Fruit fly (Drosophila melanogaster) whole organism, embryonic: ENCODE data around the gene cmb.
A peak's percentile ranks its signal among the peaks of the same experiment; 100 is the strongest.

ENCODE experiments used
- Adf1 ChIP-seq: fragments of 200-800 bp; sonication (Bioruptor generic); IDR thresholded peaks from 2 replicates; pipeline ENCODE4 v1.3.6; 2022; ENCODE audit warnings: missing biosample characterization, missing genetic modification characterization
- BEAF-32 ChIP-seq: fragments of 200-800 bp; sonication (Bioruptor generic); optimal IDR thresholded peaks from 3 replicates; lab custom pipeline; 2017; ENCODE audit warnings: missing biosample characterization, missing genetic modification characterization, mild to moderate bottlenecking, moderate library complexity, missing genetic modification reagents
- CG10209 ChIP-seq: fragments of 200-800 bp; sonication (Bioruptor generic); optimal IDR thresholded peaks from 3 replicates; lab custom pipeline; 2017; ENCODE audit warnings: missing biosample characterization, mild to moderate bottlenecking, missing genetic modification characterization, missing genetic modification reagents
- CG10431 ChIP-seq: fragments of 200-800 bp; sonication (Bioruptor generic); optimal IDR thresholded peaks from 3 replicates; lab custom pipeline; 2018; ENCODE audit warnings: missing biosample characterization, mild to moderate bottlenecking, missing genetic modification characterization
- CG11696 ChIP-seq: fragments of 200-800 bp; sonication (Bioruptor generic); IDR thresholded peaks from 2 replicates; pipeline ENCODE4 v1.3.6; 2022; ENCODE audit warnings: missing biosample characterization, missing genetic modification characterization
- CG12155 ChIP-seq: fragments of 200-800 bp; sonication (Bioruptor generic); optimal IDR thresholded peaks from 3 replicates; lab custom pipeline; 2016; ENCODE audit warnings: missing biosample characterization, missing genetic modification characterization
- CG12236 ChIP-seq: fragments of 200-800 bp; sonication (Bioruptor generic); optimal IDR thresholded peaks from 2 replicates; lab custom pipeline; 2016; ENCODE audit warnings: missing biosample characterization, missing genetic modification characterization
- CG12769 ChIP-seq: fragments of 200-800 bp; sonication (Bioruptor generic); optimal IDR thresholded peaks from 2 replicates; lab custom pipeline; 2019; ENCODE audit warnings: missing biosample characterization, mild to moderate bottlenecking, missing genetic modification characterization, moderate library complexity
- CG13894 ChIP-seq: fragments of 200-800 bp; sonication (Bioruptor generic); optimal IDR thresholded peaks from 3 replicates; lab custom pipeline; 2018; ENCODE audit warnings: missing biosample characterization, mild to moderate bottlenecking, missing genetic modification characterization, moderate library complexity
- CG15073 ChIP-seq: fragments of 200-800 bp; sonication (Bioruptor generic); optimal IDR thresholded peaks from 2 replicates; lab custom pipeline; 2016; ENCODE audit warnings: missing biosample characterization, missing genetic modification characterization
- CG17186 ChIP-seq: fragments of 200-800 bp; sonication (Bioruptor generic); optimal IDR thresholded peaks from 3 replicates; lab custom pipeline; 2017; ENCODE audit warnings: missing biosample characterization, missing genetic modification reagents, missing genetic modification characterization
- CG17829 ChIP-seq: fragments of 200-800 bp; optimal IDR thresholded peaks from 2 replicates; lab custom pipeline; 2019; ENCODE audit warnings: missing biosample characterization, mild to moderate bottlenecking, missing genetic modification characterization, moderate library complexity
- CG2129 ChIP-seq: fragments of 200-800 bp; sonication (Bioruptor generic); IDR thresholded peaks from 2 replicates; pipeline ENCODE4 v1.3.6; 2022; ENCODE audit warnings: missing biosample characterization, missing genetic modification characterization; ENCODE audit not compliant: partially characterized antibody
- CG31388 ChIP-seq: fragments of 200-800 bp; sonication (Bioruptor generic); optimal IDR thresholded peaks from 2 replicates; lab custom pipeline; 2016; ENCODE audit warnings: missing biosample characterization, missing genetic modification characterization
- CG32767 ChIP-seq: fragments of 200-800 bp; sonication (Bioruptor generic); IDR thresholded peaks from 2 replicates; pipeline ENCODE4 v1.3.6; 2022; ENCODE audit warnings: missing biosample characterization, missing genetic modification characterization
- CG6791 ChIP-seq: fragments of 200-800 bp; sonication (Bioruptor generic); IDR thresholded peaks from 3 replicates; pipeline ENCODE4 v1.3.6; 2022; ENCODE audit warnings: missing biosample characterization, missing genetic modification characterization; ENCODE audit not compliant: partially characterized antibody
- CG6813 ChIP-seq: fragments of 200-800 bp; sonication (Bioruptor generic); optimal IDR thresholded peaks from 2 replicates; lab custom pipeline; 2017; ENCODE audit warnings: missing biosample characterization, missing genetic modification characterization, mild to moderate bottlenecking, moderate library complexity, missing genetic modification reagents
- CG7271 ChIP-seq: fragments of 200-800 bp; sonication (Bioruptor generic); optimal IDR thresholded peaks from 2 replicates; lab custom pipeline; 2018; ENCODE audit warnings: missing biosample characterization, mild to moderate bottlenecking, missing genetic modification characterization, moderate library complexity
- CG7556 ChIP-seq: fragments of 200-800 bp; sonication (Bioruptor generic); optimal IDR thresholded peaks from 2 replicates; lab custom pipeline; 2017; ENCODE audit warnings: missing biosample characterization, mild to moderate bottlenecking, missing genetic modification characterization
- CG8290 ChIP-seq, 3 experiments: fragments of 200-800 bp; sonication (Bioruptor generic); optimal IDR thresholded peaks; 2 replicates each; lab custom pipeline; 2016 to 2019; ENCODE audit warnings: missing biosample characterization in 3 of 3, missing genetic modification characterization in 3 of 3, mild to moderate bottlenecking in 2 of 3, moderate library complexity in 1 of 3
- Dll ChIP-seq: fragments of 200-800 bp; sonication (Bioruptor generic); IDR thresholded peaks from 4 replicates; pipeline ENCODE4 v1.3.6; 2022; ENCODE audit warnings: missing biosample characterization, missing genetic modification characterization; ENCODE audit not compliant: partially characterized antibody
- Hsf ChIP-seq: fragments of 200-800 bp; sonication (Bioruptor generic); optimal IDR thresholded peaks from 3 replicates; lab custom pipeline; 2016; ENCODE audit warnings: missing biosample characterization, missing genetic modification characterization
- Jarid2 ChIP-seq: fragments of 200-800 bp; sonication (Bioruptor generic); optimal IDR thresholded peaks from 3 replicates; lab custom pipeline; 2017; ENCODE audit warnings: mild to moderate bottlenecking, missing biosample characterization, missing genetic modification reagents, missing genetic modification characterization
- Lim3 ChIP-seq: fragments of 200-800 bp; sonication (Bioruptor generic); IDR thresholded peaks from 2 replicates; pipeline ENCODE4 v1.3.6; 2022; ENCODE audit warnings: missing biosample characterization, missing genetic modification characterization
- Meics ChIP-seq: fragments of 200-800 bp; sonication (Bioruptor generic); optimal IDR thresholded peaks from 2 replicates; lab custom pipeline; 2017; ENCODE audit warnings: missing biosample characterization, mild to moderate bottlenecking, missing genetic modification characterization
- Neu2 ChIP-seq: fragments of 200-800 bp; sonication (Bioruptor generic); optimal IDR thresholded peaks from 3 replicates; lab custom pipeline; 2016; ENCODE audit warnings: missing biosample characterization, missing genetic modification characterization, borderline replicate concordance
- Optix ChIP-seq: fragments of 200-800 bp; sonication (Bioruptor generic); IDR thresholded peaks from 3 replicates; pipeline ENCODE4 v1.3.6; 2022; ENCODE audit warnings: missing biosample characterization, missing genetic modification characterization
- Rfx ChIP-seq: fragments of 200-800 bp; sonication (Bioruptor generic); IDR thresholded peaks from 2 replicates; pipeline ENCODE4 v1.3.6; 2022; ENCODE audit warnings: missing biosample characterization, missing genetic modification characterization
- Sin3A ChIP-seq: fragments of >200 bp; optimal IDR thresholded peaks from 2 replicates; lab custom pipeline; 2018
- Sox100B ChIP-seq: fragments of 200-800 bp; sonication (Bioruptor generic); optimal IDR thresholded peaks from 3 replicates; lab custom pipeline; 2018; ENCODE audit warnings: missing biosample characterization, mild to moderate bottlenecking, missing genetic modification characterization
- Usf ChIP-seq: fragments of 200-800 bp; sonication (Bioruptor generic); optimal IDR thresholded peaks from 2 replicates; lab custom pipeline; 2017; ENCODE audit warnings: missing genotype, missing biosample characterization, missing genetic modification characterization
- Vsx1 ChIP-seq: fragments of 200-800 bp; sonication (Bioruptor generic); optimal IDR thresholded peaks from 2 replicates; lab custom pipeline; 2017; ENCODE audit warnings: missing biosample characterization, mild to moderate bottlenecking, missing genetic modification characterization, missing genetic modification reagents
- bbx ChIP-seq: fragments of 200-800 bp; sonication (Bioruptor generic); IDR thresholded peaks from 2 replicates; pipeline ENCODE4 v1.3.6; 2022; ENCODE audit warnings: missing biosample characterization, missing genetic modification characterization; ENCODE audit not compliant: partially characterized antibody
- bigmax ChIP-seq: fragments of 200-800 bp; sonication (Bioruptor generic); optimal IDR thresholded peaks from 2 replicates; lab custom pipeline; 2018; ENCODE audit warnings: missing biosample characterization, mild to moderate bottlenecking, missing genetic modification characterization
- ci ChIP-seq: fragments of 200-800 bp; sonication (Bioruptor generic); IDR thresholded peaks from 3 replicates; pipeline ENCODE4 v1.3.6; 2022; ENCODE audit warnings: missing biosample characterization, missing genetic modification characterization
- dan ChIP-seq: fragments of 200-800 bp; sonication (Bioruptor generic); IDR thresholded peaks from 2 replicates; pipeline ENCODE4 v1.3.6; 2022; ENCODE audit warnings: missing biosample characterization, missing genetic modification characterization
- hth ChIP-seq: fragments of >200 bp; optimal IDR thresholded peaks from 2 replicates; lab custom pipeline; 2017; ENCODE audit warnings: inconsistent platforms
- ind ChIP-seq: fragments of 200-800 bp; sonication (Bioruptor generic); optimal IDR thresholded peaks from 3 replicates; lab custom pipeline; 2016; ENCODE audit warnings: missing biosample characterization, missing genetic modification characterization
- jumu ChIP-seq: fragments of 200-800 bp; sonication (Bioruptor generic); optimal IDR thresholded peaks from 3 replicates; lab custom pipeline; 2016; ENCODE audit warnings: missing biosample characterization, missing genetic modification characterization
- luna ChIP-seq: fragments of 200-800 bp; sonication (Bioruptor generic); optimal IDR thresholded peaks from 2 replicates; lab custom pipeline; 2016; ENCODE audit warnings: missing biosample characterization, missing genetic modification characterization
- odd ChIP-seq: fragments of 200-800 bp; sonication (Bioruptor generic); optimal IDR thresholded peaks from 2 replicates; lab custom pipeline; 2017; ENCODE audit warnings: missing biosample characterization, mild to moderate bottlenecking, missing genetic modification characterization
- pb ChIP-seq: fragments of 200-800 bp; sonication (Bioruptor generic); optimal IDR thresholded peaks from 3 replicates; lab custom pipeline; 2016; ENCODE audit warnings: missing biosample characterization, missing genetic modification characterization
- repo ChIP-seq: fragments of 200-800 bp; sonication (Bioruptor generic); optimal IDR thresholded peaks from 2 replicates; lab custom pipeline; 2016; ENCODE audit warnings: missing biosample characterization, missing genetic modification characterization
- sens ChIP-seq: fragments of 200-800 bp; sonication (Bioruptor generic); peaks from one replicate; lab custom pipeline; 2016; ENCODE audit warnings: missing biosample characterization, missing genetic modification characterization
- sug ChIP-seq: fragments of 200-800 bp; optimal IDR thresholded peaks from 2 replicates; lab custom pipeline; 2019; ENCODE audit warnings: missing biosample characterization, mild to moderate bottlenecking, missing genetic modification characterization, moderate library complexity
- twi ChIP-seq: fragments of 200-800 bp; optimal IDR thresholded peaks from 2 replicates; lab custom pipeline; 2019; ENCODE audit warnings: missing biosample characterization, mild to moderate bottlenecking, missing genetic modification characterization, moderate library complexity
- z ChIP-seq: fragments of 200-800 bp; sonication (Bioruptor generic); IDR thresholded peaks from 3 replicates; pipeline ENCODE4 v1.3.6; 2022; ENCODE audit warnings: missing biosample characterization, missing genetic modification characterization
- zen ChIP-seq: fragments of 200-800 bp; sonication (Bioruptor generic); optimal IDR thresholded peaks from 3 replicates; lab custom pipeline; 2018; ENCODE audit warnings: missing biosample characterization, mild to moderate bottlenecking, missing genetic modification characterization, moderate library complexity

cmb gene

dm6 chr3L:13476566-13477452 lies 34.4 kb downstream of the cmb start (continued):
- TF ChIP-seq BEAF-32 (GFP tag; lab: Kevin White, UChicago): no peak
- TF ChIP-seq z (GFP tag; lab: Robert Waterston, UW): no peak
- TF ChIP-seq odd: peak; percentile 85
- TF ChIP-seq zen: peak; percentile 61
- peak; percentile 68 for TF ChIP-seq repo (GFP tag; lab: Kevin White, UChicago)
- TF ChIP-seq Neu2 (GFP tag; lab: Kevin White, UChicago): no peak
- peak; percentile 91 for TF ChIP-seq CG32767 (GFP tag; lab: Robert Waterston, UW)
- peak; percentile 92 for TF ChIP-seq CG17829 (tag; lab: Kevin White, UChicago)
- peak; percentile 26 for TF ChIP-seq CG12236
- peak; percentile 55 for TF ChIP-seq CG8290 (GFP tag; optimal IDR thresholded peaks at IDR 0.05; lab: Kevin White, UChicago)
- TF ChIP-seq CG8290 (tag; optimal IDR thresholded peaks at IDR 0.05; lab: Kevin White, UChicago): peak in 1 of 2 experiments; percentile 53
- TF ChIP-seq CG2129 (GFP tag; lab: Robert Waterston, UW): 0 out of 2 replicates have a peak, but pooled peaks have one; percentile 21
- TF ChIP-seq CG6813: peak; percentile 81
- TF ChIP-seq CG13894 (tag; lab: Kevin White, UChicago): no peak
- TF ChIP-seq jumu (GFP tag; lab: Kevin White, UChicago): peak; percentile 57
- TF ChIP-seq CG7556 (GFP tag; lab: Kevin White, UChicago): peak; percentile 94
- TF ChIP-seq Lim3 (GFP tag; lab: Robert Waterston, UW): no peak
- TF ChIP-seq Optix: peak; percentile 30; the same call in 1 of the 3 replicates
- peak; percentile 77 for TF ChIP-seq sug
- no peak for TF ChIP-seq Sin3A
- peak; percentile 92 for TF ChIP-seq Meics (GFP tag; lab: Kevin White, UChicago)
- TF ChIP-seq twi (tag; lab: Kevin White, UChicago): peak; percentile 74
- TF ChIP-seq Sox100B (GFP tag; lab: Kevin White, UChicago): peak; percentile 96
- TF ChIP-seq ind (GFP tag; lab: Kevin White, UChicago): peak; percentile 88
- peak; percentile 39 for TF ChIP-seq CG12769
- peak; percentile 44 for TF ChIP-seq CG15073 (GFP tag; lab: Kevin White, UChicago)
- TF ChIP-seq CG10431: peak; percentile 38
- no peak for TF ChIP-seq pb (GFP tag; lab: Kevin White, UChicago)
- TF ChIP-seq CG12155 (GFP tag; lab: Kevin White, UChicago): peak; percentile 87
- no peak for TF ChIP-seq luna
- no peak for TF ChIP-seq CG6791 (GFP tag; lab: Robert Waterston, UW)
- TF ChIP-seq Hsf (GFP tag; lab: Kevin White, UChicago): peak; percentile 74
- peak; percentile 96 for TF ChIP-seq sens (GFP tag; lab: Kevin White, UChicago)
- peak; percentile 23; the same call in 1 of the 2 replicates for TF ChIP-seq Adf1 (GFP tag; lab: Robert Waterston, UW)
- TF ChIP-seq hth (lab: Kevin White, UChicago): no peak
- TF ChIP-seq CG10209 (GFP tag; lab: Kevin White, UChicago): peak; percentile 93
- TF ChIP-seq Vsx1 (GFP tag; lab: Kevin White, UChicago): peak; percentile 85
- TF ChIP-seq bigmax (GFP tag; lab: Kevin White, UChicago): no peak
- TF ChIP-seq CG7271: no peak
- peak; percentile 70 for TF ChIP-seq Jarid2 (GFP tag; lab: Kevin White, UChicago)
- TF ChIP-seq Usf (GFP tag; lab: Kevin White, UChicago): peak; percentile 90
- peak; percentile 72 for TF ChIP-seq CG17186 (GFP tag; lab: Kevin White, UChicago)
- TF ChIP-seq dan (GFP tag; lab: Robert Waterston, UW): no peak
- TF ChIP-seq Rfx (GFP tag; lab: Robert Waterston, UW): peak; percentile 88
- peak; percentile 69 for TF ChIP-seq CG31388 (GFP tag; lab: Kevin White, UChicago)
- no peak for TF ChIP-seq bbx (GFP tag; lab: Robert Waterston, UW)
- peak; percentile 74 for TF ChIP-seq ci
- peak; percentile 80 for TF ChIP-seq Dll
- TF ChIP-seq CG11696 (GFP tag; lab: Robert Waterston, UW): peak; percentile 75
